Worm (Caenorhabditis elegans) whole organism, young adult: ENCODE results near the gene C44B7.7.

Experiments used
- B0019.2 ChIP-seq: fragments of 200-800 bp; sonication (Bioruptor generic); conservative IDR thresholded peaks from 2 replicates; pipeline ENCODE4 v1.3.6; 2022; ENCODE audit warnings: missing genetic modification reagents, missing genetic modification characterization, missing compliant biosample characterization
- C06A6.2 ChIP-seq: fragments of 200-800 bp; sonication (Bioruptor generic); conservative IDR thresholded peaks from 2 replicates; pipeline ENCODE4 v1.3.6; 2022; ENCODE audit warnings: missing genetic modification characterization, missing compliant biosample characterization
- F10E7.11 ChIP-seq: sonication (generic microtip); optimal IDR thresholded peaks from 2 replicates; lab custom pipeline; 2017; ENCODE audit warnings: mild to moderate bottlenecking, missing genetic modification characterization, moderate library complexity, missing compliant biosample characterization
- F23B12.7 ChIP-seq: sonication (generic microtip); optimal IDR thresholded peaks from 2 replicates; lab custom pipeline; 2017; ENCODE audit warnings: missing genetic modification characterization, mild to moderate bottlenecking, missing compliant biosample characterization, antibody characterized with exemption, moderate library complexity; ENCODE audit not compliant: insufficient read depth
- F49E8.2 ChIP-seq: sonication (generic microtip); optimal IDR thresholded peaks from 3 replicates; lab custom pipeline; 2017; ENCODE audit warnings: missing genetic modification characterization, mild to moderate bottlenecking, missing compliant biosample characterization, antibody characterized with exemption, moderate library complexity; ENCODE audit not compliant: insufficient read depth
- F52B5.7 ChIP-seq: sonication (generic microtip); optimal IDR thresholded peaks from 2 replicates; lab custom pipeline; 2016; ENCODE audit warnings: mild to moderate bottlenecking, missing genetic modification characterization, missing compliant biosample characterization
- K11D2.4 ChIP-seq: fragments of 200-800 bp; sonication (Bioruptor generic); IDR thresholded peaks from 2 replicates; pipeline ENCODE4 v1.3.6; 2022; ENCODE audit warnings: missing genetic modification reagents, missing genetic modification characterization, missing compliant biosample characterization
- Y56A3A.18 ChIP-seq: fragments of 200-800 bp; sonication (Bioruptor generic); IDR thresholded peaks from 2 replicates; pipeline ENCODE4 v1.3.6; 2022; ENCODE audit warnings: missing genetic modification reagents, missing genetic modification characterization, missing compliant biosample characterization
- ZK185.1 ChIP-seq: sonication (generic microtip); optimal IDR thresholded peaks from 2 replicates; lab custom pipeline; 2016; ENCODE audit warnings: mild to moderate bottlenecking, missing genetic modification characterization, missing compliant biosample characterization; ENCODE audit not compliant: poor library complexity, severe bottlenecking
- aptf-2 ChIP-seq: fragments of 200-800 bp; sonication (Bioruptor generic); conservative IDR thresholded peaks from 2 replicates; pipeline ENCODE4 v1.3.6; 2022; ENCODE audit warnings: missing genetic modification reagents, missing genetic modification characterization, missing compliant biosample characterization
- attf-5 ChIP-seq: fragments of 200-800 bp; sonication (Bioruptor generic); optimal IDR thresholded peaks from 2 replicates; lab custom pipeline; 2018; ENCODE audit warnings: mild to moderate bottlenecking, missing genetic modification characterization, missing compliant biosample characterization
- bed-1 ChIP-seq: fragments of 200-800 bp; sonication (Bioruptor generic); IDR thresholded peaks from 2 replicates; pipeline ENCODE4 v1.3.6; 2022; ENCODE audit warnings: missing genetic modification reagents, missing genetic modification characterization, missing compliant biosample characterization
- bed-2 ChIP-seq: fragments of 200-800 bp; sonication (Bioruptor generic); IDR thresholded peaks from 2 replicates; pipeline ENCODE4 v1.3.6; 2022; ENCODE audit warnings: missing genetic modification reagents, missing genetic modification characterization, missing compliant biosample characterization
- ceh-27 ChIP-seq: fragments of 200-800 bp; sonication (Bioruptor generic); optimal IDR thresholded peaks from 2 replicates; lab custom pipeline; 2018; ENCODE audit warnings: mild to moderate bottlenecking, missing genetic modification characterization, moderate library complexity, missing compliant biosample characterization
- ceh-58 ChIP-seq: fragments of 200-800 bp; sonication (Bioruptor generic); IDR thresholded peaks from 2 replicates; pipeline ENCODE4 v1.3.6; 2022; ENCODE audit warnings: missing genetic modification characterization, missing compliant biosample characterization
- ceh-91 ChIP-seq: fragments of 200-800 bp; sonication (Bioruptor generic); IDR thresholded peaks from 2 replicates; pipeline ENCODE4 v1.3.6; 2022; ENCODE audit warnings: missing genetic modification reagents, missing genetic modification characterization, missing compliant biosample characterization
- dpl-1 ChIP-seq: fragments of 150-350 bp; optimal IDR thresholded peaks from 2 replicates; lab custom pipeline; 2014; ENCODE audit warnings: missing biosample characterization, missing genetic modification reagents, missing genetic modification characterization
- egl-18 ChIP-seq: fragments of 200-800 bp; sonication (Bioruptor generic); IDR thresholded peaks from 2 replicates; pipeline ENCODE4 v1.3.6; 2022; ENCODE audit warnings: missing genetic modification reagents, missing genetic modification characterization, missing compliant biosample characterization
- ekl-4 ChIP-seq: fragments of 200-800 bp; sonication (Bioruptor generic); IDR thresholded peaks from 2 replicates; pipeline ENCODE4 v1.3.6; 2022; ENCODE audit warnings: missing genetic modification reagents, missing genetic modification characterization, missing compliant biosample characterization
- fkh-3 ChIP-seq: sonication (generic microtip); optimal IDR thresholded peaks from 2 replicates; lab custom pipeline; 2016; ENCODE audit warnings: mild to moderate bottlenecking, missing genetic modification characterization, missing compliant biosample characterization
- gei-17 ChIP-seq: fragments of 200-800 bp; sonication (Bioruptor generic); optimal IDR thresholded peaks from 2 replicates; lab custom pipeline; 2018; ENCODE audit warnings: mild to moderate bottlenecking, missing genetic modification characterization, missing compliant biosample characterization
- him-1 ChIP-seq: sonication (generic microtip); optimal IDR thresholded peaks from 2 replicates; lab custom pipeline; 2016; ENCODE audit warnings: missing genotype, missing genetic modification reagents, missing genetic modification characterization, missing compliant biosample characterization
- hmg-1.2 ChIP-seq: fragments of 200-800 bp; sonication (Bioruptor generic); IDR thresholded peaks from 2 replicates; pipeline ENCODE4 v1.3.6; 2022; ENCODE audit warnings: missing genetic modification reagents, missing genetic modification characterization, missing compliant biosample characterization
- hsf-1 ChIP-seq: fragments of 200-800 bp; sonication (Bioruptor generic); IDR thresholded peaks from 2 replicates; pipeline ENCODE4 v1.3.6; 2022; ENCODE audit warnings: missing genetic modification reagents, missing genetic modification characterization, missing compliant biosample characterization
- lag-1 ChIP-seq: fragments of 200-800 bp; sonication (Bioruptor generic); IDR thresholded peaks from 2 replicates; pipeline ENCODE4 v1.3.6; 2022; ENCODE audit warnings: missing genetic modification reagents, missing genetic modification characterization, missing compliant biosample characterization
- madf-10 ChIP-seq: sonication (generic microtip); optimal IDR thresholded peaks from 2 replicates; lab custom pipeline; 2016; ENCODE audit warnings: mild to moderate bottlenecking, missing genetic modification characterization, missing compliant biosample characterization
- mcd-1 ChIP-seq: fragments of 200-800 bp; sonication (Bioruptor generic); IDR thresholded peaks from 2 replicates; pipeline ENCODE4 v1.3.6; 2022; ENCODE audit warnings: missing genetic modification reagents, missing genetic modification characterization, missing compliant biosample characterization
- mes-4 ChIP-seq: sonication (generic microtip); optimal IDR thresholded peaks from 2 replicates; lab custom pipeline; 2016; ENCODE audit warnings: missing genotype, missing genetic modification characterization, missing compliant biosample characterization
- nfyb-1 ChIP-seq: fragments of 200-800 bp; sonication (Bioruptor generic); IDR thresholded peaks from 2 replicates; pipeline ENCODE4 v1.3.6; 2022; ENCODE audit warnings: missing genetic modification reagents, missing genetic modification characterization, missing compliant biosample characterization
- nhr-120 ChIP-seq: fragments of 200-800 bp; sonication (Bioruptor generic); IDR thresholded peaks from 2 replicates; pipeline ENCODE4 v1.3.6; 2022; ENCODE audit warnings: missing genetic modification characterization, missing compliant biosample characterization
- rcor-1 ChIP-seq: fragments of 200-800 bp; sonication (Bioruptor generic); IDR thresholded peaks from 2 replicates; pipeline ENCODE4 v1.3.6; 2022; ENCODE audit warnings: missing genetic modification reagents, missing genetic modification characterization, missing compliant biosample characterization
- repo-1 ChIP-seq: sonication (generic microtip); optimal IDR thresholded peaks from 2 replicates; lab custom pipeline; 2017; ENCODE audit warnings: mild to moderate bottlenecking, missing genetic modification characterization, missing compliant biosample characterization
- somi-1 ChIP-seq: fragments of 200-800 bp; sonication (Bioruptor generic); optimal IDR thresholded peaks from 2 replicates; lab custom pipeline; 2018; ENCODE audit warnings: mild to moderate bottlenecking, missing genetic modification characterization, missing compliant biosample characterization
- unc-62 ChIP-seq: fragments of 150-350 bp; optimal IDR thresholded peaks from 2 replicates; lab custom pipeline; 2014; ENCODE audit warnings: missing biosample characterization, missing genetic modification reagents, missing genetic modification characterization
- zim-3 ChIP-seq: sonication (generic microtip); optimal IDR thresholded peaks from 2 replicates; lab custom pipeline; 2017; ENCODE audit warnings: mild to moderate bottlenecking, missing genetic modification characterization, moderate library complexity, missing compliant biosample characterization
- ztf-22 ChIP-seq: fragments of 200-800 bp; sonication (Bioruptor generic); optimal IDR thresholded peaks from 2 replicates; lab custom pipeline; 2018; ENCODE audit warnings: mild to moderate bottlenecking, missing genetic modification characterization, moderate library complexity, missing compliant biosample characterization

C44B7.7 gene

ce11 chrII:6913309-6913708, 33.3 kb upstream of the C44B7.7 start, which contains the start of gene cyn-10 (continued):
- TF ChIP-seq F23B12.7 (tag; lab: Kevin White, UChicago): no peak
- TF ChIP-seq F10E7.11 (tag; lab: Kevin White, UChicago): peak; percentile 56
- TF ChIP-seq zim-3 (tag; lab: Kevin White, UChicago): no peak
- TF ChIP-seq dpl-1 (GFP tag; lab: Kevin White, UChicago): peak; percentile 68
- peak; percentile 92 for TF ChIP-seq ZK185.1
- TF ChIP-seq aptf-2 (GFP tag; lab: Robert Waterston, UW): no peak
- peak; percentile 73 for TF ChIP-seq him-1 (tag; lab: Kevin White, UChicago)
- TF ChIP-seq nhr-120: no peak
- peak; percentile 65; the same call in 1 of the 2 replicates for TF ChIP-seq nfyb-1
- TF ChIP-seq K11D2.4 (GFP tag; lab: Robert Waterston, UW): peak; percentile 60; the same call in 1 of the 2 replicates
- 0 out of 2 replicates have a peak, but pooled peaks have one; percentile 54 for TF ChIP-seq egl-18 (GFP tag; lab: Robert Waterston, UW)
- TF ChIP-seq hsf-1 (GFP tag; lab: Robert Waterston, UW): peak; percentile 54
- TF ChIP-seq rcor-1 (GFP tag; lab: Robert Waterston, UW): peak; percentile 72
- TF ChIP-seq ceh-27 (GFP tag; lab: Kevin White, UChicago): peak; percentile 85
- TF ChIP-seq gei-17 (GFP tag; lab: Kevin White, UChicago): no peak
- no peak for TF ChIP-seq attf-5 (GFP tag; lab: Kevin White, UChicago)
- no peak for TF ChIP-seq F49E8.2 (tag; lab: Kevin White, UChicago)
- peak; percentile 84 for TF ChIP-seq mcd-1 (GFP tag; lab: Robert Waterston, UW)
- TF ChIP-seq ztf-22 (GFP tag; lab: Kevin White, UChicago): no peak
- TF ChIP-seq ekl-4: peak; percentile 78
- TF ChIP-seq B0019.2 (GFP tag; lab: Robert Waterston, UW): peak; percentile 68; the same call in 1 of the 2 replicates
- peak; percentile 51 for TF ChIP-seq ceh-91 (GFP tag; lab: Robert Waterston, UW)
- TF ChIP-seq bed-1 (GFP tag; lab: Robert Waterston, UW): 0 out of 2 replicates have a peak, but pooled peaks have one; percentile 36
- no peak for TF ChIP-seq mes-4 (tag; lab: Kevin White, UChicago)
- TF ChIP-seq C06A6.2: no peak
- TF ChIP-seq lag-1: 0 out of 2 replicates have a peak, but pooled peaks have one; percentile 51

ce11 chrII:6909568-6910122, 29.7 kb upstream of the C44B7.7 start, which contains the start of gene asm-1:
Gene asm-1 (plus strand): TSS chrII:6910072.
- no peak for TF ChIP-seq Y56A3A.18 (GFP tag; lab: Robert Waterston, UW)
- TF ChIP-seq somi-1 (GFP tag; lab: Kevin White, UChicago): peak; percentile 46
- no peak for TF ChIP-seq bed-2 (GFP tag; lab: Robert Waterston, UW)
- no peak for TF ChIP-seq F52B5.7 (tag; lab: Kevin White, UChicago)
- no peak for TF ChIP-seq repo-1

ce11 chrII:6908689-6909088, 28.7 kb upstream of the C44B7.7 start:
- TF ChIP-seq attf-5 (GFP tag; lab: Kevin White, UChicago) (no peak), aptf-2 (GFP tag; lab: Robert Waterston, UW) (no peak), ceh-58 (no peak), unc-62 (GFP tag; lab: Kevin White, UChicago) (no peak), hmg-1.2 (GFP tag; lab: Robert Waterston, UW) (peak; percentile 42; the same call in 1 of the 2 replicates), fkh-3 (tag; lab: Kevin White, UChicago) (no peak), madf-10 (tag; lab: Kevin White, UChicago) (no peak), zim-3 (tag; lab: Kevin White, UChicago) (no peak)
